Fruit fly (Drosophila melanogaster) whole organism, embryonic: ENCODE data around the gene CBP.

Experiments used
- Atf6 ChIP-seq: fragments of 200-800 bp; sonication (Bioruptor generic); IDR thresholded peaks from 2 replicates; pipeline ENCODE4 v1.3.6; 2022; ENCODE audit warnings: missing biosample characterization, missing genetic modification characterization
- Blimp-1 ChIP-seq: fragments of 200-800 bp; sonication (Bioruptor generic); optimal IDR thresholded peaks from 3 replicates; lab custom pipeline; 2018; ENCODE audit warnings: missing biosample characterization, missing genetic modification characterization, mild to moderate bottlenecking, moderate library complexity, missing genetic modification reagents
- CG11085 ChIP-seq: fragments of 200-800 bp; sonication (Bioruptor generic); IDR thresholded peaks from 2 replicates; pipeline ENCODE4 v1.3.6; 2022; ENCODE audit warnings: missing biosample characterization, missing genetic modification characterization
- CG11723 ChIP-seq: fragments of 200-800 bp; sonication (Bioruptor generic); optimal IDR thresholded peaks from 2 replicates; lab custom pipeline; 2017; ENCODE audit warnings: missing biosample characterization, mild to moderate bottlenecking, missing genetic modification characterization
- CG12104 ChIP-seq: fragments of 200-800 bp; sonication (Bioruptor generic); optimal IDR thresholded peaks from 3 replicates; lab custom pipeline; 2016; ENCODE audit warnings: missing biosample characterization, missing genetic modification characterization
- CG12744 ChIP-seq: fragments of 200-800 bp; sonication (Bioruptor generic); optimal IDR thresholded peaks from 2 replicates; lab custom pipeline; 2016; ENCODE audit warnings: missing biosample characterization, missing genetic modification characterization
- CG14014 ChIP-seq: fragments of 200-800 bp; sonication (Bioruptor generic); IDR thresholded peaks from 2 replicates; pipeline ENCODE4 v1.3.6; 2022; ENCODE audit warnings: missing biosample characterization, missing genetic modification characterization
- CG14441 ChIP-seq: fragments of 200-800 bp; sonication (Bioruptor generic); IDR thresholded peaks from 2 replicates; pipeline ENCODE4 v1.3.6; 2022; ENCODE audit warnings: missing biosample characterization, missing genetic modification characterization
- CG15514 ChIP-seq: fragments of 200-800 bp; sonication (Bioruptor generic); optimal IDR thresholded peaks from 3 replicates; lab custom pipeline; 2017; ENCODE audit warnings: missing biosample characterization, missing genetic modification characterization, mild to moderate bottlenecking, moderate library complexity, missing genetic modification reagents
- CG16813 ChIP-seq: fragments of 200-800 bp; sonication (Bioruptor generic); IDR thresholded peaks from 3 replicates; pipeline ENCODE4 v1.3.6; 2022; ENCODE audit warnings: missing biosample characterization, missing genetic modification characterization; ENCODE audit not compliant: partially characterized antibody
- CG17829 ChIP-seq: fragments of 200-800 bp; optimal IDR thresholded peaks from 2 replicates; lab custom pipeline; 2019; ENCODE audit warnings: missing biosample characterization, mild to moderate bottlenecking, missing genetic modification characterization, moderate library complexity
- CG30403 ChIP-seq: fragments of 200-800 bp; sonication (Bioruptor generic); optimal IDR thresholded peaks from 3 replicates; lab custom pipeline; 2016; ENCODE audit warnings: missing biosample characterization, missing genetic modification characterization
- CG3407 ChIP-seq: fragments of 200-800 bp; sonication (Bioruptor generic); optimal IDR thresholded peaks from 2 replicates; lab custom pipeline; 2018; ENCODE audit warnings: missing biosample characterization, mild to moderate bottlenecking, missing genetic modification characterization
- CG4820 ChIP-seq: fragments of 200-800 bp; sonication (Bioruptor generic); optimal IDR thresholded peaks from 3 replicates; lab custom pipeline; 2016; ENCODE audit warnings: missing biosample characterization, missing genetic modification characterization
- CG5953 ChIP-seq: fragments of 200-800 bp; sonication (Bioruptor generic); IDR thresholded peaks from 2 replicates; pipeline ENCODE4 v1.3.6; 2022; ENCODE audit warnings: missing biosample characterization, missing genetic modification characterization
- CG9215 ChIP-seq: fragments of 200-800 bp; sonication (Bioruptor generic); IDR thresholded peaks from 2 replicates; pipeline ENCODE4 v1.3.6; 2022; ENCODE audit warnings: missing biosample characterization, missing genetic modification characterization
- Dbx ChIP-seq: fragments of 200-800 bp; sonication (Bioruptor generic); IDR thresholded peaks from 3 replicates; pipeline ENCODE4 v1.3.6; 2022; ENCODE audit warnings: missing biosample characterization, missing genetic modification characterization
- Doc3 ChIP-seq: fragments of 200-800 bp; sonication (Bioruptor generic); IDR thresholded peaks from 3 replicates; pipeline ENCODE4 v1.3.6; 2022; ENCODE audit warnings: missing biosample characterization, missing genetic modification characterization; ENCODE audit not compliant: partially characterized antibody
- Elba2 ChIP-seq: fragments of 200-800 bp; sonication (Bioruptor generic); optimal IDR thresholded peaks from 3 replicates; lab custom pipeline; 2016; ENCODE audit warnings: missing biosample characterization, missing genetic modification characterization
- Ets65A ChIP-seq: fragments of 200-800 bp; sonication (Bioruptor generic); peaks from one replicate; lab custom pipeline; 2016; ENCODE audit warnings: missing biosample characterization, missing genetic modification characterization
- H2.0 ChIP-seq: fragments of 200-800 bp; sonication (Bioruptor generic); IDR thresholded peaks from 2 replicates; pipeline ENCODE4 v1.3.6; 2022; ENCODE audit warnings: missing biosample characterization, missing genetic modification characterization
- HHEX ChIP-seq: fragments of 200-800 bp; sonication (Bioruptor generic); optimal IDR thresholded peaks from 3 replicates; lab custom pipeline; 2017; ENCODE audit warnings: missing biosample characterization, mild to moderate bottlenecking, missing genetic modification characterization, missing genetic modification reagents
- HLHmδ ChIP-seq: fragments of 200-800 bp; sonication (Bioruptor generic); optimal IDR thresholded peaks from 2 replicates; lab custom pipeline; 2018; ENCODE audit warnings: missing biosample characterization, mild to moderate bottlenecking, missing genetic modification characterization, moderate library complexity
- Hr3 ChIP-seq: fragments of 200-800 bp; sonication (Bioruptor generic); optimal IDR thresholded peaks from 3 replicates; lab custom pipeline; 2016; ENCODE audit warnings: missing biosample characterization, missing genetic modification characterization
- Ptx1 ChIP-seq: fragments of 200-800 bp; sonication (Bioruptor generic); IDR thresholded peaks from 2 replicates; pipeline ENCODE4 v1.3.6; 2022; ENCODE audit warnings: missing biosample characterization, missing genetic modification characterization
- Six4 ChIP-seq: fragments of 200-800 bp; sonication (Bioruptor generic); optimal IDR thresholded peaks from 2 replicates; lab custom pipeline; 2016; ENCODE audit warnings: missing biosample characterization, missing genetic modification characterization
- ac ChIP-seq: fragments of 200-800 bp; sonication (Bioruptor generic); optimal IDR thresholded peaks from 3 replicates; lab custom pipeline; 2017; ENCODE audit warnings: missing biosample characterization, mild to moderate bottlenecking, missing genetic modification characterization
- ash1 ChIP-seq: fragments of 200-800 bp; sonication (Bioruptor generic); optimal IDR thresholded peaks from 2 replicates; lab custom pipeline; 2018; ENCODE audit warnings: missing biosample characterization, mild to moderate bottlenecking, missing genetic modification characterization
- chif ChIP-seq, 2 experiments: fragments of 200-800 bp; sonication (Bioruptor generic); optimal IDR thresholded peaks; 3 replicates each; lab custom pipeline; 2016; ENCODE audit warnings: missing biosample characterization in 2 of 2, missing genetic modification characterization in 2 of 2
- ci ChIP-seq: fragments of 200-800 bp; sonication (Bioruptor generic); IDR thresholded peaks from 3 replicates; pipeline ENCODE4 v1.3.6; 2022; ENCODE audit warnings: missing biosample characterization, missing genetic modification characterization
- dmrt99B ChIP-seq: fragments of 200-800 bp; sonication (Bioruptor generic); optimal IDR thresholded peaks from 2 replicates; lab custom pipeline; 2018; ENCODE audit warnings: missing biosample characterization, mild to moderate bottlenecking, missing genetic modification characterization, moderate library complexity
- ewg ChIP-seq: fragments of 200-800 bp; sonication (Bioruptor generic); optimal IDR thresholded peaks from 3 replicates; lab custom pipeline; 2017; ENCODE audit warnings: mild to moderate bottlenecking, missing biosample characterization, missing genetic modification reagents, missing genetic modification characterization
- eyg ChIP-seq: fragments of 200-800 bp; sonication (Bioruptor generic); optimal IDR thresholded peaks from 3 replicates; lab custom pipeline; 2016; ENCODE audit warnings: missing biosample characterization, missing genetic modification characterization
- gem ChIP-seq: fragments of 200-800 bp; sonication (Bioruptor generic); optimal IDR thresholded peaks from 2 replicates; lab custom pipeline; 2019; ENCODE audit warnings: missing biosample characterization, mild to moderate bottlenecking, missing genetic modification characterization, moderate library complexity
- ham ChIP-seq: fragments of 200-800 bp; sonication (Bioruptor generic); IDR thresholded peaks from 2 replicates; pipeline ENCODE4 v1.3.6; 2022; ENCODE audit warnings: missing biosample characterization, missing genetic modification characterization
- ind ChIP-seq: fragments of 200-800 bp; sonication (Bioruptor generic); optimal IDR thresholded peaks from 3 replicates; lab custom pipeline; 2016; ENCODE audit warnings: missing biosample characterization, missing genetic modification characterization
- mld ChIP-seq: fragments of 200-800 bp; sonication (Bioruptor generic); IDR thresholded peaks from 3 replicates; pipeline ENCODE4 v1.3.6; 2022; ENCODE audit warnings: missing biosample characterization, missing genetic modification characterization; ENCODE audit not compliant: partially characterized antibody
- odd ChIP-seq: fragments of 200-800 bp; sonication (Bioruptor generic); optimal IDR thresholded peaks from 2 replicates; lab custom pipeline; 2017; ENCODE audit warnings: missing biosample characterization, mild to moderate bottlenecking, missing genetic modification characterization
- otp ChIP-seq: fragments of 200-800 bp; sonication (Bioruptor generic); IDR thresholded peaks from 3 replicates; pipeline ENCODE4, ENCODE4 v1.3.6; 2022; ENCODE audit warnings: missing biosample characterization, missing genetic modification characterization
- p53 ChIP-seq: fragments of 200-800 bp; sonication (Bioruptor generic); optimal IDR thresholded peaks from 2 replicates; lab custom pipeline; 2016; ENCODE audit warnings: missing biosample characterization, missing genetic modification characterization
- pan ChIP-seq, 4 experiments: fragments of >200 bp in 3 of 4; fragments of 200-800 bp in 1 of 4; sonication (Bioruptor generic) in 1 of 4; optimal IDR thresholded peaks in 3 of 4; IDR thresholded peaks in 1 of 4; 2 replicates each; pipeline versions ENCODE4 v1.3.6 to Lab custom; 2017 to 2022; ENCODE audit warnings: missing biosample characterization in 2 of 4, missing genetic modification characterization in 2 of 4, mixed read lengths in 1 of 4
- rib ChIP-seq: fragments of 200-800 bp; sonication (Bioruptor generic); IDR thresholded peaks from 2 replicates; pipeline ENCODE4 v1.3.6; 2022; ENCODE audit warnings: missing biosample characterization, missing genetic modification characterization
- schlank ChIP-seq: fragments of 200-800 bp; sonication (Bioruptor generic); optimal IDR thresholded peaks from 2 replicates; lab custom pipeline; 2018; ENCODE audit warnings: missing biosample characterization, mild to moderate bottlenecking, missing genetic modification characterization
- sd ChIP-seq: fragments of 200-800 bp; sonication (Bioruptor generic); optimal IDR thresholded peaks from 3 replicates; lab custom pipeline; 2018; ENCODE audit warnings: missing biosample characterization, mild to moderate bottlenecking, missing genetic modification characterization, moderate library complexity
- slbo ChIP-seq: fragments of 200-800 bp; sonication (Bioruptor generic); IDR thresholded peaks from 2 replicates; pipeline ENCODE4 v1.3.6; 2022; ENCODE audit warnings: missing biosample characterization, missing genetic modification characterization
- sqz ChIP-seq: fragments of 200-800 bp; sonication (Bioruptor generic); optimal IDR thresholded peaks from 3 replicates; lab custom pipeline; 2018; ENCODE audit warnings: missing biosample characterization, mild to moderate bottlenecking, missing genetic modification characterization
- tll ChIP-seq, 2 experiments: fragments of 200-800 bp in 1 of 2; fragments of >200 bp in 1 of 2; sonication (Bioruptor generic) in 1 of 2; optimal IDR thresholded peaks; 2 replicates each; lab custom pipeline; 2017 to 2019; ENCODE audit warnings: missing biosample characterization in 2 of 2, missing genetic modification characterization in 2 of 2, mild to moderate bottlenecking in 1 of 2, moderate library complexity in 1 of 2
- tna ChIP-seq: fragments of 200-800 bp; sonication (Bioruptor generic); IDR thresholded peaks from 2 replicates; pipeline ENCODE4 v1.3.6; 2022; ENCODE audit warnings: missing biosample characterization, missing genetic modification characterization; ENCODE audit not compliant: partially characterized antibody
- wek ChIP-seq: fragments of 200-800 bp; sonication (Bioruptor generic); optimal IDR thresholded peaks from 3 replicates; lab custom pipeline; 2018; ENCODE audit warnings: missing biosample characterization, mild to moderate bottlenecking, missing genetic modification characterization, moderate library complexity

CBP gene

DNA sequence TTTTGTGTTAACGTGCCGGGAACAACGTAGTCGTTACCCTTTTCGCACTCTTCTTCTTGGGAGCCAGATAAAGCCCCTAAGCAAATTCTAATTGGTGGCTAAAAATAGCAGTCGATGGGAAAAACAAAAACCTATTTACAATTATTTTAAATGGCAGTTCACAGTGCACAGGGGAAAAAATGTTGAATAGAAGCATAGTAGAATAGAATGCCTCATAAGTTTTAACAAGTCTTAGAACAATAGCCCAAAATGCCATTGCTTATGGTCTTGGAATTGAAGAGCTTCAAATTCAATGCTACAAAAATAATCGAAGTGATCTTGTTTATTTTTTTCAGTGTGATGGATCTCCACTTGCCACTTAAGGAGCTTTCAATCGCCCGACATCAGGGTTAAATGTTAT, 4.7 kb upstream of the CBP start (continued):
- peak; percentile 16 for TF ChIP-seq odd (GFP tag; lab: Kevin White, UChicago)
- TF ChIP-seq Ets65A (GFP tag; lab: Kevin White, UChicago): peak; percentile 93
- TF ChIP-seq Blimp-1 (GFP tag; lab: Kevin White, UChicago): peak; percentile 46
- peak; percentile 62 for TF ChIP-seq ind (GFP tag; lab: Kevin White, UChicago)
- no peak for TF ChIP-seq ash1 (GFP tag; lab: Kevin White, UChicago)
- TF ChIP-seq dmrt99B: peak; percentile 51
- TF ChIP-seq CG30403 (GFP tag; lab: Kevin White, UChicago): peak; percentile 67
- TF ChIP-seq Hr3 (GFP tag; lab: Kevin White, UChicago): peak; percentile 51
- peak; percentile 54 for TF ChIP-seq sd (tag; lab: Kevin White, UChicago)
- TF ChIP-seq CG12744 (GFP tag; lab: Kevin White, UChicago): peak; percentile 74
- TF ChIP-seq ham (GFP tag; lab: Robert Waterston, UW): 0 out of 2 replicates have a peak, but pooled peaks have one; percentile 23
- TF ChIP-seq CG4820 (GFP tag; lab: Kevin White, UChicago): peak; percentile 52
- no peak for TF ChIP-seq HLHmδ (GFP tag; lab: Kevin White, UChicago)
- TF ChIP-seq sqz: no peak
- TF ChIP-seq CG3407 (GFP tag; lab: Kevin White, UChicago): no peak
- TF ChIP-seq CG11085 (GFP tag; lab: Robert Waterston, UW): peak; percentile 57; the same call in 1 of the 2 replicates
- TF ChIP-seq CG17829 (tag; lab: Kevin White, UChicago): peak; percentile 33
- TF ChIP-seq gem (tag; lab: Kevin White, UChicago): peak; percentile 76
- no peak for TF ChIP-seq mld (GFP tag; lab: Robert Waterston, UW)
- no peak for TF ChIP-seq Doc3 (GFP tag; lab: Robert Waterston, UW)
- no peak for TF ChIP-seq Elba2
- no peak for TF ChIP-seq CG5953 (GFP tag; lab: Robert Waterston, UW)
- no peak for TF ChIP-seq ewg (GFP tag; lab: Kevin White, UChicago)
- peak; percentile 62 for TF ChIP-seq H2.0 (GFP tag; lab: Robert Waterston, UW)
- TF ChIP-seq Six4: no peak
- TF ChIP-seq CG14441 (GFP tag; lab: Robert Waterston, UW): peak; percentile 62
- no peak for TF ChIP-seq ac (GFP tag; lab: Kevin White, UChicago)
- peak; percentile 39 to 60 for TF ChIP-seq chif (GFP tag; optimal IDR thresholded peaks at IDR 0.05; lab: Kevin White, UChicago)
- TF ChIP-seq schlank (tag; lab: Kevin White, UChicago): peak; percentile 59
- peak; percentile 76; the same call in 1 of the 3 replicates for TF ChIP-seq Dbx (GFP tag; lab: Robert Waterston, UW)
- peak; percentile 58 for TF ChIP-seq eyg (GFP tag; lab: Kevin White, UChicago)
- TF ChIP-seq CG11723 (GFP tag; lab: Kevin White, UChicago): peak; percentile 32
- no peak for TF ChIP-seq tll (GFP tag; optimal IDR thresholded peaks at IDR 0.05; lab: Kevin White, UChicago)
- peak; percentile 73 for TF ChIP-seq Ptx1 (GFP tag; lab: Robert Waterston, UW)
- no peak for TF ChIP-seq wek (GFP tag; lab: Kevin White, UChicago)
- peak; percentile 15 for TF ChIP-seq p53 (GFP tag; lab: Kevin White, UChicago)
- peak; percentile 62; the same call in 1 of the 3 replicates for TF ChIP-seq otp (GFP tag; lab: Robert Waterston, UW)
- TF ChIP-seq CG16813: no peak
- TF ChIP-seq slbo (GFP tag; lab: Robert Waterston, UW): peak; percentile 87
- peak; percentile 68 for TF ChIP-seq rib (GFP tag; lab: Robert Waterston, UW)
- TF ChIP-seq Atf6: peak; percentile 78
- TF ChIP-seq CG12104 (GFP tag; lab: Kevin White, UChicago): peak; percentile 45
- TF ChIP-seq HHEX (GFP tag; lab: Kevin White, UChicago): peak; percentile 67
- peak; percentile 70 for TF ChIP-seq CG14014 (GFP tag; lab: Robert Waterston, UW)
- peak; percentile 75 for TF ChIP-seq CG15514 (GFP tag; lab: Kevin White, UChicago)
- TF ChIP-seq ci (GFP tag; lab: Robert Waterston, UW): peak; percentile 59; the same call in 1 of the 3 replicates
- TF ChIP-seq CG9215 (GFP tag; lab: Robert Waterston, UW): peak; percentile 59
- TF ChIP-seq pan (optimal IDR thresholded peaks at IDR 0.05; lab: Kevin White, UChicago): no peak
- peak in 1 of 2 experiments; percentile 60 for TF ChIP-seq pan (GFP tag; optimal IDR thresholded peaks at IDR 0.05 in 1 of 2, IDR thresholded peaks at IDR 0.05 in 1 of 2)
- TF ChIP-seq tna (GFP tag; lab: Robert Waterston, UW): no peak
